Fruit fly (Drosophila melanogaster): ENCODE measurements around the gene AlaRS-m.

dm6 chr3L:5128214-5128613 is 17.7 kb upstream of the AlaRS-m start:
- no peak for TF ChIP-seq EcR (GFP tag; optimal IDR thresholded peaks at IDR 0.05)
- no peak for TF ChIP-seq psq (optimal IDR thresholded peaks at IDR 0.05)
- no peak for TF ChIP-seq CG8478 (optimal IDR thresholded peaks at IDR 0.05)
- TF ChIP-seq Dll (optimal IDR thresholded peaks at IDR 0.05) = no peak
- TF ChIP-seq usp (GFP tag; optimal IDR thresholded peaks at IDR 0.05) = no peak
- no peak for TF ChIP-seq pan (optimal IDR thresholded peaks at IDR 0.05)
